Fruit fly (Drosophila melanogaster) whole organism, embryonic: ENCODE measurements around the gene CG34008.

Source experiments
- CG12219 ChIP-seq: fragments of 200-800 bp; sonication (Bioruptor generic); optimal IDR thresholded peaks from 3 replicates; lab custom pipeline; 2018; ENCODE audit warnings: missing biosample characterization, mild to moderate bottlenecking, missing genetic modification characterization
- CG17912 ChIP-seq: fragments of 200-800 bp; sonication (Bioruptor generic); optimal IDR thresholded peaks from 2 replicates; lab custom pipeline; 2018; ENCODE audit warnings: missing biosample characterization, mild to moderate bottlenecking, missing genetic modification characterization
- CG4730 ChIP-seq: fragments of 200-800 bp; sonication (Bioruptor generic); IDR thresholded peaks from 2 replicates; pipeline ENCODE4 v1.3.6; 2022; ENCODE audit warnings: missing biosample characterization, missing genetic modification characterization
- CG8089 ChIP-seq: fragments of 200-800 bp; sonication (Bioruptor generic); optimal IDR thresholded peaks from 3 replicates; lab custom pipeline; 2016; ENCODE audit warnings: missing biosample characterization, missing genetic modification characterization
- Ptx1 ChIP-seq: fragments of 200-800 bp; sonication (Bioruptor generic); IDR thresholded peaks from 2 replicates; pipeline ENCODE4 v1.3.6; 2022; ENCODE audit warnings: missing biosample characterization, missing genetic modification characterization
- corto ChIP-seq: fragments of 200-800 bp; sonication (Bioruptor generic); optimal IDR thresholded peaks from 2 replicates; lab custom pipeline; 2016; ENCODE audit warnings: missing biosample characterization, mild to moderate bottlenecking, missing genetic modification characterization, moderate library complexity
- gsb ChIP-seq: fragments of 200-800 bp; sonication (Bioruptor generic); IDR thresholded peaks from 2 replicates; pipeline ENCODE4 v1.3.6; 2022; ENCODE audit warnings: missing biosample characterization, missing genetic modification characterization
- sim ChIP-seq: fragments of 200-800 bp; sonication (Bioruptor generic); IDR thresholded peaks from 2 replicates; pipeline ENCODE4 v1.3.6; 2022; ENCODE audit warnings: missing biosample characterization, missing genetic modification characterization

DNA sequence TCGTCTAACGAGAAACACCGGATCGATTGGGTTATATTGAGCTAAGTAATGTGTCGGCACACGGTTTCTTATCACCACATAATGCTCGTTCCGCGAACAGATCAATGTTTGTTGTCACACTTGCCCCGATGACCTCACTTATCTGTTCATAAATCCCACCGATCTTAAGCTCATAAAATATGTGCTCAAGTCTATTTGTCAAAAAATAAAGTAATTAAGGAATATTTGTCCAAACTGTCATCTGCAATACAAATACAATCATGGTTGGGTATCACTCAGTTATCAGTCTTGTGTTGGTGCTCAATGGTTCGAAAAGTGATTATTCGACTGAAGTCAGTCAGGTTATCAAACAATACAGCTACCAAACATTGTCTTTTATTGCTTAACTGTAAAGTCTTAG, 33.1 kb downstream of the CG34008 start:
- TF ChIP-seq CG17912 (GFP tag; lab: Kevin White, UChicago) = no peak
- TF ChIP-seq CG4730 = no peak
- no peak for TF ChIP-seq gsb (GFP tag; lab: Robert Waterston, UW)
- TF ChIP-seq CG12219 (GFP tag; lab: Kevin White, UChicago) = no peak
- no peak for TF ChIP-seq CG8089 (GFP tag; lab: Kevin White, UChicago)
- no peak for TF ChIP-seq Ptx1 (GFP tag; lab: Robert Waterston, UW)
- no peak for TF ChIP-seq sim (GFP tag; lab: Robert Waterston, UW)
- no peak for TF ChIP-seq corto (GFP tag; lab: Kevin White, UChicago)
